Fruit fly (Drosophila melanogaster): ENCODE measurements around the gene Oseg1.

- no peak for TF ChIP-seq pad (GFP tag; optimal IDR thresholded peaks at IDR 0.05)
- no peak for TF ChIP-seq CG12768 (GFP tag; optimal IDR thresholded peaks at IDR 0.05)
- TF ChIP-seq CG33017 (tag; optimal IDR thresholded peaks at IDR 0.05) = no peak
- TF ChIP-seq ovo (GFP tag; optimal IDR thresholded peaks at IDR 0.05) = no peak
Measured at dm6 chr3L:8446050-8446781, 33.6 kb upstream of the Oseg1 start.

Data from whole organism, adult.